Worm (Caenorhabditis elegans) whole organism, L4/young adult: ENCODE data around the gene ugt-62.
A peak's percentile ranks its signal among the peaks of the same experiment; 100 is the strongest.

Experiments used
- W03F9.2 ChIP-seq: fragments of 150-350 bp; optimal IDR thresholded peaks from 2 replicates; lab custom pipeline; 2014; ENCODE audit warnings: missing biosample characterization, missing genetic modification characterization
- dao-5 ChIP-seq: sonication (generic microtip); optimal IDR thresholded peaks from 2 replicates; lab custom pipeline; 2016; ENCODE audit warnings: missing genotype, missing genetic modification characterization, moderate library complexity, missing compliant biosample characterization
- him-1 ChIP-seq: sonication (generic microtip); optimal IDR thresholded peaks from 2 replicates; lab custom pipeline; 2016; ENCODE audit warnings: missing genotype, missing genetic modification reagents, missing genetic modification characterization, missing compliant biosample characterization

DNA sequence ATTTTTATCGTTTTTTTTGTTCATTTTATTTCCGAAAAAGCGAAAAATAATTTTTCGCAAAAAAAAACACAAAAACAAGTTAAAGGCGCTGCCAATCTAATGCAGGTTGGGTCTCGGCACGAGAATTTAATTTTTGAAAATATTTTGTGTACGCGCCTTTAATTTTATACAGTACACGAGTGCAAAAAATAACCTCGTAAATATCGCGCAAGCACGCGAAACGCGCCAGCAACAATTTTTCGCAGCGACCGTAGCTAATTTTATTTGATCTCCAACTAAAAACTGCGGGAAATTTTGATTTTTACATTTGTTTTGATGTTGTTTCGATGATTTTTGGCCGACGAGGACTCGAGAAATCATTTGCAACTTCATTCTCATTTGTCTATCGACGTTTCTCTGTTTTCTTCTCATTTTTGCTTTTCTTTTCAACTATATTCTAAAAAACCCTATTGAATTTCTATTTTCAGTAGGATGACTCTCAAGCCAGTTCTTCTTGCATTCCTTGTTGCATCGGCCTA, 51.5 kb downstream of the ugt-62 start, which contains the start of gene cpg-1:
- TF ChIP-seq W03F9.2 (tag; lab: Kevin White, UChicago) (peak; percentile 30), dao-5 (tag; lab: Kevin White, UChicago) (no peak), him-1 (tag; lab: Kevin White, UChicago) (no peak)
